Worm (Caenorhabditis elegans): Measurements from ENCODE around the gene Y105C5A.12.
"Not testable (repeated sequence)": the region's sequence is repeated elsewhere in the genome, so short reads cannot be mapped to it uniquely, and the experiment has no call there.

Y105C5A.12 gene

ce11 chrIV:15604194-15604593 lies 37.4 kb downstream of the Y105C5A.12 start:
- TF ChIP-seq zag-1 (tag; optimal IDR thresholded peaks at IDR 0.05) (no peak), F13H6.1 (tag; optimal IDR thresholded peaks at IDR 0.05) (no peak), snpc-4 (tag; optimal IDR thresholded peaks at IDR 0.05) (peak; percentile 55), Y55F3AM.14 (GFP tag; optimal IDR thresholded peaks at IDR 0.05) (no peak), crh-2 (tag; optimal IDR thresholded peaks at IDR 0.05) (no peak)

DNA sequence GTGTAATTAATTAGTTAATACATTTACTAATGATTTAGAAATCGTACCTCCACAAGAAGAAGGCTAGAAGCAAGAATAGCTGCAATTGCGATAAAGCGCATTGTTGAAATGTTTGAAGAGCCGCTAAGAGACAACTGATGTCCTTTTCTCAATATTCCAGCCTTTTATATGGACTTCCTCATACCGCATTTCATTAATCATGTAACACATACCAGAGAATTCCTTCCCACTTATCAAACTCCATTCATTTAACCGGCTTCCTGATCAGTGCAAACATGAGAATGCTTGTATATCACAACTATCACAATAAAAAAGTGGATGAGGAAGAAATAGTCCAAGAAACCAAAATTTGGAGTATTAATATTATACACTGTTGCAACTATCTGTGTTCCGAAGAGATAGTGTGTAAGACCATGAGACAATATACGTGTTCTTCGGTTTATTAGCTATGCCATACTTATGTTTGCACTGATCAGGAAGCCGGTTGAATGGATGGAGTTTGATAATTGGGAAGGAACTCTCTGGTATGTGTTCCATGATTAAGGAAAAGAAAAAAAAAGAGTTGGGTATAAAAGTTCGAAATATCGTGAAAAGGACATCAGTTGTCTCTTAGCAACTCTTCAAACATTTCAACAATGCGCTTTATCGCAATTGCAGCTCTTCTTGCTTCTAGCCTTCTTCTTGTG lies 46.5 kb downstream of the Y105C5A.12 start, which contains the start of the genes pqn-78 and pqn-79:
pqn-78 (minus strand) TSS at position 101 of the 686 bp plus-strand sequence.
pqn-79 (plus strand) TSS at position 636 of the 686 bp plus-strand sequence.
- not testable (repeated sequence) for TF ChIP-seq ama-1 (optimal IDR thresholded peaks at IDR 0.05); nhr-11 (tag; optimal IDR thresholded peaks at IDR 0.05); snpc-4 (tag; optimal IDR thresholded peaks at IDR 0.05)

DNA sequence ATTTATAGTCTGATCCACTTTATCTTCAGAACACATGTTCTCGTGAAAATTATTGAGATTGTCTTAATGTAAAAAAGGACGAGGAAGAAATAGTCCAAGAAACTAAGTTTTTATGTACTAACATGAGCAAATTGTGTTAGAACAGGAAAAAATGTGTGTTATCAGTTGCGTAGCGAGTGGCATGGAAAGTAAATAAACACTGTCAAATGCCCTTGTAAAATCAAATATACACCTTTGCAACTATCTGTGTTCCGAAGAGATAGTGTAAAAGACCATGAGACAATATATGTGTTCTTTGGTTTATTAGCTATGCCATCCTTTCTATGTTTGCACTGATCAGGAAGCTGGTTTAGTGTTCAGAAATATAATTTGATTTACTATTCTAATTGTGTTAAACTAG lies 48.5 kb downstream of the Y105C5A.12 start:
- TF ChIP-seq snpc-4 (tag; optimal IDR thresholded peaks at IDR 0.05) (no peak), fos-1 (tag; optimal IDR thresholded peaks at IDR 0.05) (peak; percentile 27), ztf-11 (tag; optimal IDR thresholded peaks at IDR 0.05) (no peak)

- no peak for TF ChIP-seq lin-11 (tag; optimal IDR thresholded peaks at IDR 0.05)
- TF ChIP-seq zag-1 (tag; optimal IDR thresholded peaks at IDR 0.05), result no peak
- TF ChIP-seq egl-27 (tag; optimal IDR thresholded peaks at IDR 0.05), result no peak
- TF ChIP-seq elt-3 (tag; optimal IDR thresholded peaks at IDR 0.05), result no peak
- no peak for TF ChIP-seq nhr-6 (tag; optimal IDR thresholded peaks at IDR 0.05)
- no peak for TF ChIP-seq unc-39 (tag; optimal IDR thresholded peaks at IDR 0.05)
- no peak for TF ChIP-seq dmd-4 (tag; optimal IDR thresholded peaks at IDR 0.05)
- TF ChIP-seq nhr-237 (tag; optimal IDR thresholded peaks at IDR 0.05), result no peak
- TF ChIP-seq lin-39 (tag; optimal IDR thresholded peaks at IDR 0.05), result no peak
- TF ChIP-seq nhr-77 (tag; optimal IDR thresholded peaks at IDR 0.05), result no peak
- no peak for TF ChIP-seq ceh-16 (tag; optimal IDR thresholded peaks at IDR 0.05)
Observed at ce11 chrIV:15591975-15592374, 49.6 kb downstream of the Y105C5A.12 start.
